Fruit fly (Drosophila melanogaster) S2 (cell line): ENCODE data around the gene kek5.
A peak's percentile ranks its signal among the peaks of the same experiment; 100 is the strongest.

Source experiments
- CG8478 ChIP-seq: fragments of >200 bp; optimal IDR thresholded peaks from 2 replicates; lab custom pipeline; 2018
- CTCF ChIP-seq, 2 experiments: fragments of >200 bp; optimal IDR thresholded peaks; 2 replicates each; lab custom pipeline; 2018

kek5 gene

DNA sequence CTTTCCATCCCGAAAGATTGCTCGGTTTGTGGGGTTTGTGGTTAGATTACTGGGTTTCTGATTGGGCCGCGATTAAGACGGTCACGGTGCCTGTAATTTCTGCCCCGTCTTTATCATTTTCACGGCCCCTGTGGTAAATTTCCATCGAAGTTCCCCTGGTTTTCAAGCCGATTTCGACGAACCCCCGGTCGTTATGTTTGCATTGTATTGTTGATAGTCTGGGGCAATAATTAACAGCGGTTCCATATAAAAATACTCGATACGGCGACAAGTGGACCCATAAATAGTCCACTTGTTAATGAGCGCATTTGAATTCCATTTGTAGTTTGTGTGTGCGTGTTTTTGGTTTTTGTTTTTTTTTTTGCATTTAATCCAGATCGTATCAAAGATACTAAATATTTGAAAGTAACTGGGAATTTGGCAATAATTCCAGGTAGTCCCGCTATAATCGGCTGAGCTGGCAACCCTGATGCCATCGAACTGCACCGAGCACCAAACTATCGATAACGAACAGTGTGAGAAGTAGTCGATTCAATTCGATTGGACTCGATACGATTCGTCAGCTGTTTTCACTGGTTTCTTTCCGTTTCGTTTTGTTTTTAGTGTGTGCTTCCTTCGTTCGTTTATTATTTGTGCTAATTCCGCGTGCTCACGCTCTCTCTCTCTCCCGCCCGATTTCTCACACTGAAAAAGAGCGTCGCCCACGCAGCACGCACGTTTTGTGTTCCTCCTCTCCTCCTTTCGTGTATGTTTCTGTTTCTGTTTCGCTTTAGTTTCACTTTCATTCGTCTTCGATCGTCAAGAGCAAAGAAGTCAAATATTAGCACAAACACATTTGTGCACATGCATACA lies 152.6 kb downstream of the kek5 start:
- TF ChIP-seq CTCF (optimal IDR thresholded peaks at IDR 0.05; lab: Kevin White, UChicago) (peak; percentile 36 to 46), CG8478 (lab: Kevin White, UChicago) (no peak)

DNA sequence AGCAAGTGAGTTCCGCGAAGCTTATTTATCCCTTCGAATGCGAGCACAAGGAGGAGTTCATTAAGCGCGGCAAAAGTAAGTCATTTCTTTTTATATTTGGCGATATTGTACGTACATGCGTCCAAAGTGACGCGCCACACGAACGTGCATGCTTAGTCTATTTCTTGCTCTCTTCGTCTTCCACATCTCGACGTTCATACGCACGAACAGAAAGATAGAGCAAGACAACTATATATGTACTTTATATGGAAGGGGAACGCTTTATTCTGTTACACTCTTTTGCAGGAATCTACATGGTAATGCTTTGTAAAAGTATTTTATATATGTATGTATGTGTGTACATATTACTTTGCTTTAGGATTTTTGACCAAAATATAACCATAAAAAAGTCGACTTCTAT lies 157.2 kb downstream of the kek5 start:
- TF ChIP-seq CTCF (optimal IDR thresholded peaks at IDR 0.05; lab: Kevin White, UChicago) (no peak), CG8478 (lab: Kevin White, UChicago) (no peak)

- TF ChIP-seq CTCF (optimal IDR thresholded peaks at IDR 0.05; lab: Kevin White, UChicago), result peak in 1 of 2 experiments; percentile 11
- no peak for TF ChIP-seq CG8478 (lab: Kevin White, UChicago)
These were observed 167.4 kb downstream of the kek5 start for dm6 chrX:19520376-19520775.

- TF ChIP-seq CG8478 (lab: Kevin White, UChicago), result no peak
- TF ChIP-seq CTCF (optimal IDR thresholded peaks at IDR 0.05; lab: Kevin White, UChicago), result no peak
These were observed 167.9 kb downstream of the kek5 start for dm6 chrX:19520888-19521287.
